Worm (Caenorhabditis elegans): Measurements from ENCODE around the gene T25B9.5.

DNA sequence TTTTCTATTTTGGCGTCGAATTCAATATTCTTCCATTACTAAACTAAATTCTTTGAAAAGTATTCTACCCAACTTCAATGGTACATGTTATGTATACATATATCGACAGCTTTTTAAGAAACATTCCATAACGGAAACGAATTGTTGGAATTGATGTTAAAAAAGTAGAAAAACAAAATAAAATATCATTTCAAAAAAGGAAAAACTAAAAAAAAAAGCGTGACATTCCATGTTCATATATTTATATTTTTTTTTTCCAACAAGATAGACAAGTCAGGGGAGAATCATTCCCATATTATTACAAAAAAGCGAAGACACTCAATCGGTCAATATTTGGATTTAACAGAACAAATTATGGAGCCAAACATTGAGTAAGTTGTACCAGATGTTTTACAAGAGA lies 49.4 kb downstream of the T25B9.5 start, which contains the start of gene R102.10:
- TF ChIP-seq ztf-11 (tag; optimal IDR thresholded peaks at IDR 0.05) (no peak), sem-2 (GFP tag; optimal IDR thresholded peaks at IDR 0.05) (no peak), flh-1 (GFP tag; optimal IDR thresholded peaks at IDR 0.05) (no peak), elt-1 (tag; optimal IDR thresholded peaks at IDR 0.05; ENCODE audit: borderline replicate concordance, insufficient read depth) (no peak), unc-62 (GFP tag; optimal IDR thresholded peaks at IDR 0.05) (no peak), snpc-4 (tag; optimal IDR thresholded peaks at IDR 0.05) (no peak), lsy-2 (tag; optimal IDR thresholded peaks at IDR 0.05) (no peak), blmp-1 (tag; optimal IDR thresholded peaks at IDR 0.05) (no peak), ceh-83 (GFP tag; optimal IDR thresholded peaks at IDR 0.05) (no peak), mls-2 (tag; optimal IDR thresholded peaks at IDR 0.05) (no peak), nhr-12 (tag; optimal IDR thresholded peaks at IDR 0.05) (no peak), mab-5 (tag; optimal IDR thresholded peaks at IDR 0.05) (no peak)
